Worm (Caenorhabditis elegans): ENCODE data around the gene srxa-18.

Gene srxa-18

ce11 chrV:10090461-10090860 is 30.3 kb downstream of the srxa-18 start, which contains the start of gene R04B5.7:
Gene R04B5.7, minus strand, starts transcription at chrV:10090561.
- TF ChIP-seq unc-62 (GFP tag; optimal IDR thresholded peaks at IDR 0.05): no peak

DNA sequence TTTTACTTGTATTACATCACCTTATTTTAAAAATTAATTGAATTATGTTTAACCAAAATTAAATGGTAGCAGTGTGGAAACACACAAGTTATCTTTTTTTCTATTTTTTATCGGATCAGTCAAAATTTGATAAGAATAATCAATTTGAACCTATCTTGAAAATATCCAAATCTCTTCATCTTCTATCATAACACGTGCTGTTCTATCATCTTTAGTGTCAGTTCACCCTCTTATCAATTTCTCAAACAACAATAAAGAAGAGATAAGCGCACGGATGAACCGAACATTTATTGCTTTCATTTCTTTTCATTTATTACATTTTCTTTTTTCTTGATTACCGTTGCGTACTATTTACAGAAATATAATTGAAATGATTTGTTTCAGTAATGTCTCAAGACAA is 33.7 kb downstream of the srxa-18 start, which contains the start of gene R04B5.5:
Gene R04B5.5 (plus strand): TSS at position 378 of the 400 bp plus-strand sequence.
- TF ChIP-seq unc-62 (GFP tag; optimal IDR thresholded peaks at IDR 0.05): no peak

DNA sequence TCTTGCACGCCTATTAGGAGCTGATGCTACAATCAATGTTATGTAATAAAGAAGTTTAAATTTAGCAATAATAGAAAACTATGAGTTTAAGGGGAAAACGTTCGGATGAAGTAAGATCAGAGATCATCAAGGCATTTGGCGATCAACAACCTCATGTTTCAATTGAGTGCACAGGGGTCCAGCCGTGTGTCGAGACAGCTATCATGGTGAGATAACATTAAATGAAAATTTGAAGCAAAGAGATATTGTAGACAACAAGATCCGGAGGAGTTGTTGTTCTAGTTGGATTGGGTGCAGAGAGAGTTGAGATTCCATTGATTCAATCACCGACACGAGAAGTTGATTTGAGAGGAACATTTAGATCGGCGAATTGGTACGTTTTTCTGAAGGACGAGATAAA is 34.7 kb downstream of the srxa-18 start:
- TF ChIP-seq unc-62 (GFP tag; optimal IDR thresholded peaks at IDR 0.05): no peak

DNA sequence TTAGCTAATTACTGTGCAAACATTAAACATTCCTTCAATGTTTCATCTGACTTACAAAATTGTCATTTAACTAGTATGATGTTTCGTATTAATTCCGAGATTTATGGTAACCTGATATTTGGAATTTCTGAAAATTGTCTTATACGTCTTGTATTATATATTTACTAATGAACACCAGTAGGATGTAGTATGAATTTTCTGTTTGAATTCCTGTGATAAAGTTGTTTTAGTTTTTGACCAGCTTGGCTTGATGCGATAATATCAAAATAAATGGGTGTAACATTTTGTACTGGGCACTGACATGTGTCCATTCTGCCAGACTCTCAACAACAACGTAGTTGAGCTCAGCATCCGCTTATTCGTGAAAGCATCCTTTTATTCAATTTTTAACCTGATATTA is 35.9 kb downstream of the srxa-18 start, which contains the start of gene R04B5.6:
Gene R04B5.6 (plus strand): TSS at position 301 of the 400 bp plus-strand sequence.
- no peak for TF ChIP-seq unc-62 (GFP tag; optimal IDR thresholded peaks at IDR 0.05)

DNA sequence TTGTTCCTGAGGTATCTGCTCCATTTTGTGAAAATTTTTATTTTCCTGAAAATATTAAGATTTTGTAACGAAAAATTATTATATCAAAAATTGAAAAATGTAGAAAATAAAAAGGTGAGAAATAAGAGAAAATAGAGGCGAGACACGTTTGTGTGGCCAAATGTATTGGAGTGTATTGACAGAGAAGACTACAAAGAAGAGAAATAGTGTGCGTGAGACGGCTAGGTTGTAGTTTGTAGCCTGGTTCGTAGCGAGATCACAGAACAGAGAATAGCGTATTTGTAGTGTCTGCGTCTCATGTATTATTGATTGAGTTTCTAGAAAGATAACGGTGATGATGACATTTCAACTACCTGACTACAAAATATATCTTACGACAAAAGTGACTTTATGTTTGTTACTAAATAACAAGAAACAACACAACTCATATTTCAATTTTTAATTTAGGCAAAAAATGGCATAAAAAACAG is 36.8 kb downstream of the srxa-18 start, which contains the start of gene nhr-12:
Gene nhr-12 (minus strand): TSS at position 51 of the 470 bp plus-strand sequence.
- TF ChIP-seq unc-62 (GFP tag; optimal IDR thresholded peaks at IDR 0.05): no peak

ce11 chrV:10081636-10082035 is 39.2 kb downstream of the srxa-18 start, which contains the start of gene nhr-205:
Gene nhr-205, minus strand, starts transcription at chrV:10081776.
- no peak for TF ChIP-seq unc-62 (GFP tag; optimal IDR thresholded peaks at IDR 0.05)

DNA sequence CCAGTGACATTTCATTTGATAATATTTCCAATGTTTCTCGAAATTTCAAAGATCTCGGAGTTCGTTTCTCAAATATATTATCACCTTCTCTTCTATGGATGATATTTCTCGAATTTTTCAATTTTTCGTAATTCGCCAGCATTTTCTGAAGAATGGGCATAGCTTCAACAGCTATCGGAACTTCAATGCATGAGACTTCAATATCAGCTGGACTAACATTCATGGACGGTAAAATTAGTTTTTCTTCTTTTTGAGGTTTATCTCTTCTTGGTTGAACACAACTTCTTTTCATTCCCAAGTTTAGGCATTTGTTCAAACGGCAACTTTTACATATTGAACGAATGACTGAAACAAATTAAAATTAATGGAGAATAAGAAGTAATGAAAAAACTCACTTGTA is 39.9 kb downstream of the srxa-18 start:
- no peak for TF ChIP-seq unc-62 (GFP tag; optimal IDR thresholded peaks at IDR 0.05)

ce11 chrV:10078244-10078643 is 42.6 kb downstream of the srxa-18 start, which contains the start of gene R04B5.1:
Gene R04B5.1, minus strand, starts transcription at chrV:10078344.
- TF ChIP-seq unc-62 (GFP tag; optimal IDR thresholded peaks at IDR 0.05): no peak

DNA sequence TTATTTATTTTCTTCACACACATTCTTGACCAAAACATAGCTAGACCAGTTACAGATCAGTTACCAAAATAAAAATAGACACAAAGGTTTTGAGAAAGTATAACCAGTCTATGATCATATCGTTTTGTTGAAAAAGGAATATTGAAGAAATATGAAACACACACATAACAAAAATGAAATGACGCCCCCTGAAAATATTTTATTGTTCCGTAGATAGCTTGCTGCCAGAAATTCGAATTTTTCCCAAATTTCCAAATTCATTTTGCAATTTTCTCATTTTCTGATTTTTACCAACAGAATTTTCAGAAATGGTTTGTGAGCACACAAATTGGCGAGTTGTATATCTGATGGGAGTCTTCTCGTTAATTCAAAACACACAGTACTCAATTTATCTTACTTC is 45.4 kb downstream of the srxa-18 start, which contains the start of gene F57A8.7:
Gene F57A8.7 (plus strand): TSS at position 301 of the 400 bp plus-strand sequence.
- no peak for TF ChIP-seq unc-62 (GFP tag; optimal IDR thresholded peaks at IDR 0.05)

- no peak for TF ChIP-seq unc-62 (GFP tag; optimal IDR thresholded peaks at IDR 0.05)
These were observed 47.0 kb downstream of the srxa-18 start, which contains the start of gene F57A8.6 for ce11 chrV:10073793-10074192. Gene F57A8.6, minus strand, starts transcription at chrV:10073893.

ce11 chrV:10072721-10073120 is 48.1 kb downstream of the srxa-18 start:
- TF ChIP-seq unc-62 (GFP tag; optimal IDR thresholded peaks at IDR 0.05): no peak

DNA sequence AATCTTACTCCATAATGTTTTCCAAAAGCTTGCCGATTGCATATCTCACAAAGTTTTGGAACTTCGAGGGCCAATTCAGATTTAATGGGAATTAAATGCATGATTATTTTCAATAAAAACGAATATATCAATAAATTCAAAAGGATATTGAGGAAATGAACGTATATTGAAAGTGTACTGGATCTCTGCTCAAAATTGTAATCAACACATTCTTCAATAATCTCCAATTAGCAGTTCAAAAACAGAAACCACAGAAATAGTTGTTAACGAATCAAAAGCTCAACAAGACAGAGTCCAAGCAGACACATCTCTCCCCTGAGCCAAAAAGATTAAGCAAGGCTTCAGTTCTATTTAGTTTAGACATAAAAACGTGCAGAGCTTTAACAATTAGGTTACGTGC is 50.3 kb downstream of the srxa-18 start, which contains the start of gene nhr-192:
Gene nhr-192 (minus strand): TSS at position 101 of the 400 bp plus-strand sequence.
- TF ChIP-seq unc-62 (GFP tag; optimal IDR thresholded peaks at IDR 0.05): no peak

Data from whole organism, dauer.